Worm (Caenorhabditis elegans): Measurements from ENCODE around the gene tbx-9.

tbx-9 gene

DNA sequence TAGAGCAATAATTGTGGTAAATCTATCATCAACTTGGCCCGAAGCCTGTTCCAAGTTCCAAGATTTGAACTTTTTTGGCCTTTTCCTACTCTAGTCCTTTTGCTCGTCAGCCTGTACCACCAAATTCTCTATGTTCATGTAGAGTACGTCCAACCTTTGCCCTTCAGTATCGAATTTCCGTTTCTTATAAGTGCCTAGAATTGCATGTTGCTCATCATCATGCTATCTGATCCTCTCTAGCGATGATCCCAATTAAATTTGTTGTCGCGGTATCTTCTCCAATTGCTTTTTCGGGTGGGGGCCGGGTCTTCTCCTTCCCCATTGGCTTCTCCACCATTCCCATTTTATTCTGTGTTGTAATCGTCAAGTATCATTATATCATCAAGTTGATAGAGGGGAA is 47.7 kb downstream of the tbx-9 start:
- TF ChIP-seq ref-1 (GFP tag; conservative IDR thresholded peaks at IDR 0.05) (no peak), med-1 (GFP tag; optimal IDR thresholded peaks at IDR 0.05; ENCODE audit: insufficient read depth) (no peak), ztf-23 (GFP tag; IDR thresholded peaks at IDR 0.05) (no peak), T22C8.4 (GFP tag; IDR thresholded peaks at IDR 0.05) (no peak), tab-1 (GFP tag; IDR thresholded peaks at IDR 0.05) (no peak), klf-2 (GFP tag; conservative IDR thresholded peaks at IDR 0.05) (no peak), cog-1 (tag; optimal IDR thresholded peaks at IDR 0.05) (no peak), ztf-29 (GFP tag; IDR thresholded peaks at IDR 0.05) (no peak), flt-1 (GFP tag; IDR thresholded peaks at IDR 0.05) (no peak)

DNA sequence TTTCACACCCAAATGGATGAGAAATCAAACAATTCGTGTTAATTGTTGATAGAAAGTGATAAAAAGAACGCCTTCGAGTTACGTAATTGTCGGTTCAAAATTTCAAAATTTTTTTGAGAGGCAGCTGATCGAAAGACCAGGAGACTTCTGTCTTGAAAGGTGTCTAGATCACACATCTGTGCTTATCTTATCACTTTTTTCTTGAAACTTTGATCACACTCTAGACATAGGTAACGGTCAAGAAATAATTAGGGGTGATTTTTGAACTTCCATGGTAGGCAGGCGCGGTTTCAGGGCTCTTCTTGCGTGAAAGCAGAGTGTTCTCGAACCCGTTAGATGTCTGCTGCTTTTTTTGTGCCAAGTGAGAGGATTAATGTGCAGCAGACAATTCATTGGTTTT is 48.3 kb downstream of the tbx-9 start:
- TF ChIP-seq ztf-29 (GFP tag; IDR thresholded peaks at IDR 0.05) (no peak), flt-1 (GFP tag; IDR thresholded peaks at IDR 0.05) (no peak), ref-1 (GFP tag; conservative IDR thresholded peaks at IDR 0.05) (no peak), T22C8.4 (GFP tag; IDR thresholded peaks at IDR 0.05) (no peak), med-1 (GFP tag; optimal IDR thresholded peaks at IDR 0.05; ENCODE audit: insufficient read depth) (no peak), tab-1 (GFP tag; IDR thresholded peaks at IDR 0.05) (no peak), ztf-23 (GFP tag; IDR thresholded peaks at IDR 0.05) (no peak), klf-2 (GFP tag; conservative IDR thresholded peaks at IDR 0.05) (no peak), cog-1 (tag; optimal IDR thresholded peaks at IDR 0.05) (no peak)

DNA sequence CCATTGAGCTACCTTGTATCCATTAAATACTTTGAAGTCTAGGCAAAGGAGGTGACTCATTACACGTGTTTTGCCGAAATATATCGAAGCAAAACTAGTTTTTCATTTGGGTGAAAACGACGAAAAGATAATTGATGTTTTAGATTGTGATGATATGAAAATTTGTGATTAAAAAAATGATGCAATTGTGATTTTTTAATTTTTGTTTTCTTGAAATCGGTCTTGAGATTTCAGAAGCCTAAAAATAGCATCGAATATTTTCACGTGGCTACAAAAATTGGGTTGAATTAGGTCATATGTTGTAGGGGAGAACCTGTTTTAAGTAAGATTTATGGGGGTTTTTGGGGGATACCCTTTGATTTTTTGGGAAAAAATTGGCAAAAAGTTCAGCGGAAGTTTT is 51.1 kb downstream of the tbx-9 start:
- TF ChIP-seq ztf-23 (GFP tag; IDR thresholded peaks at IDR 0.05) (no peak), ref-1 (GFP tag; conservative IDR thresholded peaks at IDR 0.05) (no peak), cog-1 (tag; optimal IDR thresholded peaks at IDR 0.05) (no peak), med-1 (GFP tag; optimal IDR thresholded peaks at IDR 0.05; ENCODE audit: insufficient read depth) (no peak), T22C8.4 (GFP tag; IDR thresholded peaks at IDR 0.05) (no peak), ztf-29 (GFP tag; IDR thresholded peaks at IDR 0.05) (no peak), flt-1 (GFP tag; IDR thresholded peaks at IDR 0.05) (no peak), klf-2 (GFP tag; conservative IDR thresholded peaks at IDR 0.05) (no peak), tab-1 (GFP tag; IDR thresholded peaks at IDR 0.05) (no peak)

Measured in whole organism, midembryonic.